Worm (Caenorhabditis elegans) whole organism, young adult: ENCODE results near the gene F33C8.2.
A peak's percentile ranks its signal among the peaks of the same experiment; 100 is the strongest.

Source experiments
- B0019.2 ChIP-seq: fragments of 200-800 bp; sonication (Bioruptor generic); conservative IDR thresholded peaks from 2 replicates; pipeline ENCODE4 v1.3.6; 2022; ENCODE audit warnings: missing genetic modification reagents, missing genetic modification characterization, missing compliant biosample characterization
- T26A5.8 ChIP-seq: sonication (generic microtip); optimal IDR thresholded peaks from 2 replicates; lab custom pipeline; 2016; ENCODE audit warnings: missing genetic modification characterization, missing compliant biosample characterization
- ama-1 ChIP-seq, 3 experiments: fragments of 150-350 bp in 1 of 3; sonication (generic microtip) in 2 of 3; optimal IDR thresholded peaks; 2 replicates each; lab custom pipeline; 2014 to 2018; ENCODE audit warnings: missing biosample characterization in 2 of 3, missing genetic modification characterization in 2 of 3, missing genetic modification reagents in 2 of 3
- ceh-79 ChIP-seq: sonication (generic microtip); optimal IDR thresholded peaks from 2 replicates; lab custom pipeline; 2017; ENCODE audit warnings: mild to moderate bottlenecking, missing genetic modification characterization, missing compliant biosample characterization
- dpl-1 ChIP-seq: fragments of 150-350 bp; optimal IDR thresholded peaks from 2 replicates; lab custom pipeline; 2014; ENCODE audit warnings: missing biosample characterization, missing genetic modification reagents, missing genetic modification characterization
- nhr-80 ChIP-seq: sonication (generic microtip); optimal IDR thresholded peaks from 2 replicates; lab custom pipeline; 2016; ENCODE audit warnings: missing genetic modification characterization, missing compliant biosample characterization
- sdz-38 ChIP-seq: sonication (generic microtip); optimal IDR thresholded peaks from 2 replicates; lab custom pipeline; 2016; ENCODE audit warnings: missing genotype, missing genetic modification characterization, missing compliant biosample characterization
- somi-1 ChIP-seq: fragments of 200-800 bp; sonication (Bioruptor generic); optimal IDR thresholded peaks from 2 replicates; lab custom pipeline; 2018; ENCODE audit warnings: mild to moderate bottlenecking, missing genetic modification characterization, missing compliant biosample characterization
- unc-62 ChIP-seq: fragments of 150-350 bp; optimal IDR thresholded peaks from 2 replicates; lab custom pipeline; 2014; ENCODE audit warnings: missing biosample characterization, missing genetic modification reagents, missing genetic modification characterization
- ztf-3 ChIP-seq: fragments of 200-800 bp; sonication (Bioruptor generic); optimal IDR thresholded peaks from 2 replicates; lab custom pipeline; 2018; ENCODE audit warnings: mild to moderate bottlenecking, missing genetic modification characterization, missing compliant biosample characterization

- TF ChIP-seq ceh-79 (tag; lab: Kevin White, UChicago) (no peak), dpl-1 (no peak), ama-1 (optimal IDR thresholded peaks at IDR 0.05; lab: Kevin White, UChicago) (no peak), ama-1 (GFP tag; optimal IDR thresholded peaks at IDR 0.05; lab: Kevin White, UChicago) (peak in 1 of 2 experiments; percentile 39), T26A5.8 (tag; lab: Kevin White, UChicago) (no peak), B0019.2 (GFP tag; lab: Robert Waterston, UW) (no peak), unc-62 (GFP tag; lab: Kevin White, UChicago) (no peak), somi-1 (GFP tag; lab: Kevin White, UChicago) (peak; percentile 35), sdz-38 (tag; lab: Kevin White, UChicago) (no peak), nhr-80 (peak; percentile 99), ztf-3 (GFP tag; lab: Kevin White, UChicago) (no peak)
These were observed 32.4 kb downstream of the F33C8.2 start, which contains the start of gene sucl-1 for ce11 chrX:14753514-14754076.
